Worm (Caenorhabditis elegans) whole organism, midembryonic: ENCODE measurements around the gene Y48C3A.5.

Experiments
- flt-1 ChIP-seq: fragments of 200-800 bp; sonication (Bioruptor generic); IDR thresholded peaks from 2 replicates; pipeline ENCODE4 v1.3.6; 2022; ENCODE audit warnings: missing genetic modification characterization, missing compliant biosample characterization
- ref-1 ChIP-seq: fragments of 200-800 bp; sonication (Bioruptor generic); conservative IDR thresholded peaks from 2 replicates; pipeline ENCODE4 v1.3.6; 2022; ENCODE audit warnings: missing genetic modification reagents, missing genetic modification characterization, missing compliant biosample characterization
- ztf-23 ChIP-seq: fragments of 200-800 bp; sonication (Bioruptor generic); IDR thresholded peaks from 2 replicates; pipeline ENCODE4 v1.3.6; 2022; ENCODE audit warnings: missing genetic modification reagents, missing genetic modification characterization, missing compliant biosample characterization

DNA sequence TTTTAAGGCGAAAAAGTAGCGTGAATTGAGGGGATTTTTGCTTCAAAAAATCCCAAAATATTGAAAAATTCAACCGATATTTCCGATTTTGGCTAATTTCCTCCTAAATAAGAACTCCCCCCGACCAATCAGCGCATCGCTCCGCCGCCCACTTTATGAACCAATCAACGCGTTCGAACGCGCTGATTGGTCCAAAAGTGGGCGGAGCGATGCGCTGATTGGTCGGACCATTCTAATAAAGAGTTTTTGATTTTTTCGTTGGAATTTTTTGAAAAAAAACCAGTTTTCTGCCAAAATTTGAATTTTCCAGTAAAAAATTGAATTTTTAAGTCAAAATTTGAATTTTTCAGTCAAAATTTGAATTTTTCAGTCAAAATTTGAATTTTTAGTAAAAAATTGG lies 50.4 kb downstream of the Y48C3A.5 start:
- TF ChIP-seq ref-1 (GFP tag; lab: Robert Waterston, UW) (no peak), flt-1 (GFP tag; lab: Robert Waterston, UW) (no peak), ztf-23 (GFP tag; lab: Robert Waterston, UW) (no peak)
